Worm (Caenorhabditis elegans) whole organism, young adult: Measurements from ENCODE around the gene ZC513.2.

Experiments
- B0035.1 ChIP-seq: sonication (generic microtip); optimal IDR thresholded peaks from 2 replicates; lab custom pipeline; 2016; ENCODE audit warnings: missing genetic modification characterization, mild to moderate bottlenecking, missing compliant biosample characterization, missing genotype, missing genetic modification reagents
- B0261.1 ChIP-seq: sonication (generic microtip); optimal IDR thresholded peaks from 2 replicates; lab custom pipeline; 2016; ENCODE audit warnings: mild to moderate bottlenecking, missing genetic modification characterization, moderate library complexity, missing compliant biosample characterization
- C17E4.6 ChIP-seq: fragments of 200-800 bp; sonication (Bioruptor generic); IDR thresholded peaks from 2 replicates; pipeline ENCODE4 v1.3.6; 2022; ENCODE audit warnings: missing genetic modification reagents, missing genetic modification characterization, missing compliant biosample characterization
- F23B12.7 ChIP-seq: sonication (generic microtip); optimal IDR thresholded peaks from 2 replicates; lab custom pipeline; 2017; ENCODE audit warnings: missing genetic modification characterization, mild to moderate bottlenecking, missing compliant biosample characterization, antibody characterized with exemption, moderate library complexity; ENCODE audit not compliant: insufficient read depth
- F33H1.4 ChIP-seq: fragments of 200-800 bp; sonication (Bioruptor generic); IDR thresholded peaks from 2 replicates; pipeline ENCODE4 v1.3.6; 2022; ENCODE audit warnings: missing genetic modification reagents, missing genetic modification characterization, missing compliant biosample characterization
- F49E8.2 ChIP-seq: sonication (generic microtip); optimal IDR thresholded peaks from 3 replicates; lab custom pipeline; 2017; ENCODE audit warnings: missing genetic modification characterization, mild to moderate bottlenecking, missing compliant biosample characterization, antibody characterized with exemption, moderate library complexity; ENCODE audit not compliant: insufficient read depth
- F52B5.7 ChIP-seq: sonication (generic microtip); optimal IDR thresholded peaks from 2 replicates; lab custom pipeline; 2016; ENCODE audit warnings: mild to moderate bottlenecking, missing genetic modification characterization, missing compliant biosample characterization
- Y56A3A.18 ChIP-seq: fragments of 200-800 bp; sonication (Bioruptor generic); IDR thresholded peaks from 2 replicates; pipeline ENCODE4 v1.3.6; 2022; ENCODE audit warnings: missing genetic modification reagents, missing genetic modification characterization, missing compliant biosample characterization
- ZK185.1 ChIP-seq: sonication (generic microtip); optimal IDR thresholded peaks from 2 replicates; lab custom pipeline; 2016; ENCODE audit warnings: mild to moderate bottlenecking, missing genetic modification characterization, missing compliant biosample characterization; ENCODE audit not compliant: poor library complexity, severe bottlenecking
- ama-1 ChIP-seq, 3 experiments: fragments of 150-350 bp in 1 of 3; sonication (generic microtip) in 2 of 3; optimal IDR thresholded peaks; 2 replicates each; lab custom pipeline; 2014 to 2018; ENCODE audit warnings: missing biosample characterization in 2 of 3, missing genetic modification characterization in 2 of 3, missing genetic modification reagents in 2 of 3
- attf-6 ChIP-seq: fragments of 200-800 bp; sonication (Bioruptor generic); IDR thresholded peaks from 2 replicates; pipeline ENCODE4 v1.3.6; 2022; ENCODE audit warnings: missing genetic modification reagents, missing genetic modification characterization, missing compliant biosample characterization
- bed-2 ChIP-seq: fragments of 200-800 bp; sonication (Bioruptor generic); IDR thresholded peaks from 2 replicates; pipeline ENCODE4 v1.3.6; 2022; ENCODE audit warnings: missing genetic modification reagents, missing genetic modification characterization, missing compliant biosample characterization
- ceh-91 ChIP-seq: fragments of 200-800 bp; sonication (Bioruptor generic); IDR thresholded peaks from 2 replicates; pipeline ENCODE4 v1.3.6; 2022; ENCODE audit warnings: missing genetic modification reagents, missing genetic modification characterization, missing compliant biosample characterization
- dpl-1 ChIP-seq: fragments of 150-350 bp; optimal IDR thresholded peaks from 2 replicates; lab custom pipeline; 2014; ENCODE audit warnings: missing biosample characterization, missing genetic modification reagents, missing genetic modification characterization
- efl-1 ChIP-seq: fragments of 150-350 bp; optimal IDR thresholded peaks from 2 replicates; lab custom pipeline; 2014; ENCODE audit warnings: missing biosample characterization, missing genetic modification reagents, missing genetic modification characterization
- ekl-4 ChIP-seq: fragments of 200-800 bp; sonication (Bioruptor generic); IDR thresholded peaks from 2 replicates; pipeline ENCODE4 v1.3.6; 2022; ENCODE audit warnings: missing genetic modification reagents, missing genetic modification characterization, missing compliant biosample characterization
- gei-17 ChIP-seq: fragments of 200-800 bp; sonication (Bioruptor generic); optimal IDR thresholded peaks from 2 replicates; lab custom pipeline; 2018; ENCODE audit warnings: mild to moderate bottlenecking, missing genetic modification characterization, missing compliant biosample characterization
- hlh-26 ChIP-seq: fragments of 200-800 bp; sonication (Bioruptor generic); conservative IDR thresholded peaks from 2 replicates; pipeline ENCODE4 v1.3.6; 2022; ENCODE audit warnings: missing genetic modification reagents, missing genetic modification characterization, missing compliant biosample characterization
- hsf-1 ChIP-seq: fragments of 200-800 bp; sonication (Bioruptor generic); IDR thresholded peaks from 2 replicates; pipeline ENCODE4 v1.3.6; 2022; ENCODE audit warnings: missing genetic modification reagents, missing genetic modification characterization, missing compliant biosample characterization
- let-526 ChIP-seq: fragments of 200-800 bp; sonication (Bioruptor generic); IDR thresholded peaks from 2 replicates; pipeline ENCODE4 v1.3.6; 2022; ENCODE audit warnings: missing genetic modification reagents, missing genetic modification characterization, missing compliant biosample characterization
- lin-26 ChIP-seq: fragments of 200-800 bp; sonication (Bioruptor generic); IDR thresholded peaks from 2 replicates; pipeline ENCODE4 v1.3.6; 2022; ENCODE audit warnings: missing genetic modification reagents, missing genetic modification characterization, missing compliant biosample characterization
- lin-40 ChIP-seq: sonication (generic microtip); optimal IDR thresholded peaks from 2 replicates; lab custom pipeline; 2016; ENCODE audit warnings: missing genetic modification characterization, mild to moderate bottlenecking, missing compliant biosample characterization, missing genotype, missing genetic modification reagents
- lin-54 ChIP-seq: fragments of 200-800 bp; sonication (Bioruptor generic); optimal IDR thresholded peaks from 2 replicates; lab custom pipeline; 2018; ENCODE audit warnings: mild to moderate bottlenecking, missing genetic modification characterization, missing compliant biosample characterization
- lsl-1 ChIP-seq: fragments of 200-800 bp; sonication (Bioruptor generic); optimal IDR thresholded peaks from 2 replicates; lab custom pipeline; 2018; ENCODE audit warnings: mild to moderate bottlenecking, missing genetic modification characterization, moderate library complexity, missing compliant biosample characterization
- madf-3 ChIP-seq: fragments of 200-800 bp; sonication (Bioruptor generic); IDR thresholded peaks from 2 replicates; pipeline ENCODE4 v1.3.6; 2022; ENCODE audit warnings: missing genetic modification reagents, missing genetic modification characterization, missing compliant biosample characterization
- madf-6 ChIP-seq: fragments of 200-800 bp; sonication (Bioruptor generic); IDR thresholded peaks from 2 replicates; pipeline ENCODE4 v1.3.6; 2022; ENCODE audit warnings: missing genetic modification reagents, missing genetic modification characterization, missing compliant biosample characterization
- madf-8 ChIP-seq: fragments of 200-800 bp; sonication (Bioruptor generic); conservative IDR thresholded peaks from 2 replicates; pipeline ENCODE4 v1.3.6; 2022; ENCODE audit warnings: missing genetic modification reagents, missing genetic modification characterization, missing compliant biosample characterization
- mcd-1 ChIP-seq: fragments of 200-800 bp; sonication (Bioruptor generic); IDR thresholded peaks from 2 replicates; pipeline ENCODE4 v1.3.6; 2022; ENCODE audit warnings: missing genetic modification reagents, missing genetic modification characterization, missing compliant biosample characterization
- mel-28 ChIP-seq: sonication (generic microtip); optimal IDR thresholded peaks from 2 replicates; lab custom pipeline; 2016; ENCODE audit warnings: borderline replicate concordance, mild to moderate bottlenecking, missing genetic modification characterization, missing compliant biosample characterization
- nfyb-1 ChIP-seq: fragments of 200-800 bp; sonication (Bioruptor generic); IDR thresholded peaks from 2 replicates; pipeline ENCODE4 v1.3.6; 2022; ENCODE audit warnings: missing genetic modification reagents, missing genetic modification characterization, missing compliant biosample characterization
- nhr-120 ChIP-seq: fragments of 200-800 bp; sonication (Bioruptor generic); IDR thresholded peaks from 2 replicates; pipeline ENCODE4 v1.3.6; 2022; ENCODE audit warnings: missing genetic modification characterization, missing compliant biosample characterization
- pha-4 ChIP-seq: fragments of 150-350 bp; sonication (generic microtip); optimal IDR thresholded peaks from 2 replicates; lab custom pipeline; 2014; ENCODE audit warnings: missing biosample characterization, missing genetic modification reagents, missing genetic modification characterization
- rpc-1 ChIP-seq, 2 experiments: fragments of 150-350 bp in 1 of 2; sonication (generic microtip) in 1 of 2; optimal IDR thresholded peaks; 2 replicates each; lab custom pipeline; 2014 to 2018; ENCODE audit warnings: missing biosample characterization in 1 of 2, missing genetic modification characterization in 1 of 2, missing genetic modification reagents in 1 of 2, missing genotype in 1 of 2
- sea-2 ChIP-seq: fragments of 200-800 bp; sonication (Bioruptor generic); IDR thresholded peaks from 2 replicates; pipeline ENCODE4 v1.3.6; 2022; ENCODE audit warnings: missing genetic modification characterization, missing compliant biosample characterization
- snpc-1.1 ChIP-seq: sonication (generic microtip); optimal IDR thresholded peaks from 2 replicates; lab custom pipeline; 2017; ENCODE audit warnings: missing genetic modification characterization, mild to moderate bottlenecking, missing compliant biosample characterization, antibody characterized with exemption, moderate library complexity, missing genotype, missing genetic modification reagents; ENCODE audit not compliant: insufficient read depth
- snpc-1.3 ChIP-seq: sonication (generic microtip); optimal IDR thresholded peaks from 2 replicates; lab custom pipeline; 2017; ENCODE audit warnings: missing genetic modification characterization, mild to moderate bottlenecking, missing compliant biosample characterization, antibody characterized with exemption, moderate library complexity, missing genotype, missing genetic modification reagents; ENCODE audit not compliant: insufficient read depth
- tbp1 ChIP-seq: fragments of 200-800 bp; sonication (Bioruptor generic); optimal IDR thresholded peaks from 2 replicates; lab custom pipeline; 2018; ENCODE audit warnings: mild to moderate bottlenecking, missing genetic modification characterization, missing compliant biosample characterization
- tlf-1 ChIP-seq: fragments of 200-800 bp; sonication (Bioruptor generic); optimal IDR thresholded peaks from 2 replicates; lab custom pipeline; 2018; ENCODE audit warnings: mild to moderate bottlenecking, missing genetic modification characterization, missing compliant biosample characterization
- ztf-18 ChIP-seq: sonication (generic microtip); optimal IDR thresholded peaks from 2 replicates; lab custom pipeline; 2016; ENCODE audit warnings: missing genotype, mild to moderate bottlenecking, missing genetic modification characterization, missing compliant biosample characterization
- ztf-26 ChIP-seq: sonication (generic microtip); optimal IDR thresholded peaks from 2 replicates; lab custom pipeline; 2017; ENCODE audit warnings: missing genetic modification characterization, missing compliant biosample characterization

The ZC513.2 gene

ce11 chrV:8031121-8031520, 23.1 kb upstream of the ZC513.2 start, which contains the start of gene vars-1 (continued):
- TF ChIP-seq ekl-4 (GFP tag; lab: Robert Waterston, UW) (0 out of 2 replicates have a peak, but pooled peaks have one; percentile 47), ztf-18 (tag; lab: Kevin White, UChicago) (no peak), mel-28 (no peak), F23B12.7 (peak; percentile 78), lin-54 (GFP tag; lab: Kevin White, UChicago) (peak; percentile 88), madf-3 (GFP tag; lab: Robert Waterston, UW) (0 out of 2 replicates have a peak, but pooled peaks have one; percentile 3), Y56A3A.18 (GFP tag; lab: Robert Waterston, UW) (0 out of 2 replicates have a peak, but pooled peaks have one; percentile 26), hlh-26 (GFP tag; lab: Robert Waterston, UW) (no peak), gei-17 (GFP tag; lab: Kevin White, UChicago) (no peak), sea-2 (GFP tag; lab: Robert Waterston, UW) (no peak), ztf-26 (tag; lab: Kevin White, UChicago) (no peak), rpc-1 (optimal IDR thresholded peaks at IDR 0.05; lab: Kevin White, UChicago) (no peak), rpc-1 (tag; optimal IDR thresholded peaks at IDR 0.05; lab: Kevin White, UChicago) (no peak), B0261.1 (tag; lab: Kevin White, UChicago) (no peak), lsl-1 (GFP tag; lab: Kevin White, UChicago) (peak; percentile 53), hsf-1 (GFP tag; lab: Robert Waterston, UW) (peak; percentile 82), nfyb-1 (GFP tag; lab: Robert Waterston, UW) (no peak), ceh-91 (no peak), let-526 (GFP tag; lab: Robert Waterston, UW) (no peak), ZK185.1 (no peak), efl-1 (GFP tag; lab: Kevin White, UChicago) (peak; percentile 69), F49E8.2 (tag; lab: Kevin White, UChicago) (peak; percentile 77), mcd-1 (peak; percentile 90), F33H1.4 (peak; percentile 35; the same call in 1 of the 2 replicates), bed-2 (GFP tag; lab: Robert Waterston, UW) (no peak), tbp1 (GFP tag; lab: Kevin White, UChicago) (peak; percentile 6), pha-4 (tag; lab: Kevin White, UChicago) (no peak), dpl-1 (GFP tag; lab: Kevin White, UChicago) (peak; percentile 42), lin-40 (no peak), tlf-1 (GFP tag; lab: Kevin White, UChicago) (peak; percentile 51), lin-26 (GFP tag; lab: Robert Waterston, UW) (no peak), ama-1 (optimal IDR thresholded peaks at IDR 0.05; lab: Kevin White, UChicago) (no peak), ama-1 (GFP tag; optimal IDR thresholded peaks at IDR 0.05; lab: Kevin White, UChicago) (no peak), madf-6 (GFP tag; lab: Robert Waterston, UW) (peak; percentile 58), madf-8 (GFP tag; lab: Robert Waterston, UW) (no peak), nhr-120 (no peak)

- TF ChIP-seq sea-2 (GFP tag; lab: Robert Waterston, UW) (no peak), snpc-1.3 (tag; lab: Kevin White, UChicago) (no peak), lin-26 (GFP tag; lab: Robert Waterston, UW) (no peak), madf-8 (GFP tag; lab: Robert Waterston, UW) (no peak), C17E4.6 (GFP tag; lab: Robert Waterston, UW) (no peak), ZK185.1 (no peak), B0035.1 (no peak), F52B5.7 (tag; lab: Kevin White, UChicago) (no peak), nfyb-1 (GFP tag; lab: Robert Waterston, UW) (no peak), B0261.1 (tag; lab: Kevin White, UChicago) (no peak), let-526 (GFP tag; lab: Robert Waterston, UW) (no peak), snpc-1.1 (tag; lab: Kevin White, UChicago) (no peak), mel-28 (no peak), ekl-4 (GFP tag; lab: Robert Waterston, UW) (no peak), attf-6 (GFP tag; lab: Robert Waterston, UW) (no peak), gei-17 (GFP tag; lab: Kevin White, UChicago) (no peak)
Measured at ce11 chrV:8034811-8035210, 19.4 kb upstream of the ZC513.2 start, which contains the start of gene algn-12. TSS of gene algn-12 (plus strand) at chrV:8035111.
